Worm (Caenorhabditis elegans): ENCODE measurements around the gene cyp-14A5.

ce11 chrV:5385914-5386493, 37.1 kb downstream of the cyp-14A5 start, which contains the start of gene C35A11.2:
- TF ChIP-seq nhr-25 (tag; optimal IDR thresholded peaks at IDR 0.05; ENCODE audit: borderline replicate concordance, insufficient read depth) (no peak), ama-1 (optimal IDR thresholded peaks at IDR 0.05) (no peak), ces-1 (GFP tag; optimal IDR thresholded peaks at IDR 0.05) (no peak), lsy-2 (tag; optimal IDR thresholded peaks at IDR 0.05) (no peak), php-3 (GFP tag; IDR thresholded peaks at IDR 0.05) (no peak), ceh-28 (tag; optimal IDR thresholded peaks at IDR 0.05) (no peak), lin-39 (tag; optimal IDR thresholded peaks at IDR 0.05) (no peak)
